Worm (Caenorhabditis elegans) whole organism, young adult: ENCODE data around the gene glt-5.

ENCODE experiments used
- B0019.2 ChIP-seq: fragments of 200-800 bp; sonication (Bioruptor generic); conservative IDR thresholded peaks from 2 replicates; pipeline ENCODE4 v1.3.6; 2022; ENCODE audit warnings: missing genetic modification reagents, missing genetic modification characterization, missing compliant biosample characterization
- B0261.1 ChIP-seq: sonication (generic microtip); optimal IDR thresholded peaks from 2 replicates; lab custom pipeline; 2016; ENCODE audit warnings: mild to moderate bottlenecking, missing genetic modification characterization, moderate library complexity, missing compliant biosample characterization
- B0336.3 ChIP-seq: fragments of 200-800 bp; sonication (Bioruptor generic); IDR thresholded peaks from 2 replicates; pipeline ENCODE4 v1.3.6; 2022; ENCODE audit warnings: missing genetic modification characterization, missing compliant biosample characterization
- C17E4.6 ChIP-seq: fragments of 200-800 bp; sonication (Bioruptor generic); IDR thresholded peaks from 2 replicates; pipeline ENCODE4 v1.3.6; 2022; ENCODE audit warnings: missing genetic modification reagents, missing genetic modification characterization, missing compliant biosample characterization
- F57A8.1 ChIP-seq: fragments of 200-800 bp; sonication (Bioruptor generic); optimal IDR thresholded peaks from 2 replicates; lab custom pipeline; 2018; ENCODE audit warnings: mild to moderate bottlenecking, missing genetic modification characterization, moderate library complexity, missing compliant biosample characterization
- F57C9.4 ChIP-seq: sonication (generic microtip); optimal IDR thresholded peaks from 2 replicates; lab custom pipeline; 2017; ENCODE audit warnings: mild to moderate bottlenecking, missing genetic modification characterization, missing compliant biosample characterization
- K12H6.12 ChIP-seq: fragments of 200-800 bp; sonication (Bioruptor generic); optimal IDR thresholded peaks from 2 replicates; lab custom pipeline; 2018; ENCODE audit warnings: mild to moderate bottlenecking, missing genetic modification characterization, missing compliant biosample characterization
- T07F8.4 ChIP-seq: sonication (generic microtip); optimal IDR thresholded peaks from 2 replicates; lab custom pipeline; 2016; ENCODE audit warnings: mild to moderate bottlenecking, missing genetic modification characterization, moderate library complexity, missing compliant biosample characterization
- Y53F4B.3 ChIP-seq: fragments of 200-800 bp; sonication (Bioruptor generic); IDR thresholded peaks from 2 replicates; pipeline ENCODE4 v1.3.6; 2022; ENCODE audit warnings: missing genetic modification reagents, missing genetic modification characterization, missing compliant biosample characterization
- Y53G8AR.9 ChIP-seq: fragments of 200-800 bp; sonication (Bioruptor generic); conservative IDR thresholded peaks from 2 replicates; pipeline ENCODE4 v1.3.6; 2022; ENCODE audit warnings: missing genetic modification reagents, missing genetic modification characterization, missing compliant biosample characterization
- akir-1 ChIP-seq: fragments of 200-800 bp; sonication (Bioruptor generic); optimal IDR thresholded peaks from 2 replicates; lab custom pipeline; 2018; ENCODE audit warnings: mild to moderate bottlenecking, missing genetic modification characterization, moderate library complexity, missing compliant biosample characterization
- athp-1 ChIP-seq: sonication (generic microtip); optimal IDR thresholded peaks from 2 replicates; lab custom pipeline; 2017; ENCODE audit warnings: mild to moderate bottlenecking, missing genetic modification characterization, missing compliant biosample characterization
- attf-3 ChIP-seq: fragments of 200-800 bp; sonication (Bioruptor generic); conservative IDR thresholded peaks from 2 replicates; pipeline ENCODE4 v1.3.6; 2022; ENCODE audit warnings: missing genetic modification reagents, missing genetic modification characterization, missing compliant biosample characterization
- ceh-27 ChIP-seq: fragments of 200-800 bp; sonication (Bioruptor generic); optimal IDR thresholded peaks from 2 replicates; lab custom pipeline; 2018; ENCODE audit warnings: mild to moderate bottlenecking, missing genetic modification characterization, moderate library complexity, missing compliant biosample characterization
- ceh-40 ChIP-seq: fragments of 200-800 bp; sonication (Bioruptor generic); IDR thresholded peaks from 2 replicates; pipeline ENCODE4 v1.3.6; 2022; ENCODE audit warnings: missing genetic modification characterization, missing compliant biosample characterization
- ceh-79 ChIP-seq: sonication (generic microtip); optimal IDR thresholded peaks from 2 replicates; lab custom pipeline; 2017; ENCODE audit warnings: mild to moderate bottlenecking, missing genetic modification characterization, missing compliant biosample characterization
- chd-7 ChIP-seq: sonication (generic microtip); optimal IDR thresholded peaks from 2 replicates; lab custom pipeline; 2016; ENCODE audit warnings: mild to moderate bottlenecking, missing genetic modification characterization, moderate library complexity, missing compliant biosample characterization
- dpff-1 ChIP-seq: sonication (generic microtip); optimal IDR thresholded peaks from 2 replicates; lab custom pipeline; 2017; ENCODE audit warnings: mild to moderate bottlenecking, missing genetic modification characterization, missing compliant biosample characterization
- efl-1 ChIP-seq: fragments of 150-350 bp; optimal IDR thresholded peaks from 2 replicates; lab custom pipeline; 2014; ENCODE audit warnings: missing biosample characterization, missing genetic modification reagents, missing genetic modification characterization
- egl-18 ChIP-seq: fragments of 200-800 bp; sonication (Bioruptor generic); IDR thresholded peaks from 2 replicates; pipeline ENCODE4 v1.3.6; 2022; ENCODE audit warnings: missing genetic modification reagents, missing genetic modification characterization, missing compliant biosample characterization
- ets-4 ChIP-seq: fragments of 200-800 bp; sonication (Bioruptor generic); optimal IDR thresholded peaks from 2 replicates; lab custom pipeline; 2018; ENCODE audit warnings: mild to moderate bottlenecking, missing genetic modification characterization, missing compliant biosample characterization
- hmg-20 ChIP-seq: fragments of 200-800 bp; sonication (Bioruptor generic); IDR thresholded peaks from 2 replicates; pipeline ENCODE4 v1.3.6; 2022; ENCODE audit warnings: missing genetic modification reagents, missing genetic modification characterization, missing compliant biosample characterization
- lin-40 ChIP-seq: sonication (generic microtip); optimal IDR thresholded peaks from 2 replicates; lab custom pipeline; 2016; ENCODE audit warnings: missing genetic modification characterization, mild to moderate bottlenecking, missing compliant biosample characterization, missing genotype, missing genetic modification reagents
- lin-54 ChIP-seq: fragments of 200-800 bp; sonication (Bioruptor generic); optimal IDR thresholded peaks from 2 replicates; lab custom pipeline; 2018; ENCODE audit warnings: mild to moderate bottlenecking, missing genetic modification characterization, missing compliant biosample characterization
- lir-1 ChIP-seq: fragments of 200-800 bp; sonication (Bioruptor generic); conservative IDR thresholded peaks from 2 replicates; pipeline ENCODE4 v1.3.6; 2022; ENCODE audit warnings: missing genetic modification reagents, missing genetic modification characterization, missing compliant biosample characterization
- madf-10 ChIP-seq: sonication (generic microtip); optimal IDR thresholded peaks from 2 replicates; lab custom pipeline; 2016; ENCODE audit warnings: mild to moderate bottlenecking, missing genetic modification characterization, missing compliant biosample characterization
- nfya-2 ChIP-seq: fragments of 200-800 bp; sonication (Bioruptor generic); IDR thresholded peaks from 2 replicates; pipeline ENCODE4 v1.3.6; 2022; ENCODE audit warnings: missing genetic modification reagents, missing genetic modification characterization, missing compliant biosample characterization
- rpc-1 ChIP-seq, 2 experiments: fragments of 150-350 bp in 1 of 2; sonication (generic microtip) in 1 of 2; optimal IDR thresholded peaks; 2 replicates each; lab custom pipeline; 2014 to 2018; ENCODE audit warnings: missing biosample characterization in 1 of 2, missing genetic modification characterization in 1 of 2, missing genetic modification reagents in 1 of 2, missing genotype in 1 of 2
- sea-2 ChIP-seq: fragments of 200-800 bp; sonication (Bioruptor generic); IDR thresholded peaks from 2 replicates; pipeline ENCODE4 v1.3.6; 2022; ENCODE audit warnings: missing genetic modification characterization, missing compliant biosample characterization
- somi-1 ChIP-seq: fragments of 200-800 bp; sonication (Bioruptor generic); optimal IDR thresholded peaks from 2 replicates; lab custom pipeline; 2018; ENCODE audit warnings: mild to moderate bottlenecking, missing genetic modification characterization, missing compliant biosample characterization
- sptf-2 ChIP-seq: fragments of 200-800 bp; sonication (Bioruptor generic); optimal IDR thresholded peaks from 2 replicates; lab custom pipeline; 2018; ENCODE audit warnings: mild to moderate bottlenecking, missing genetic modification characterization, missing compliant biosample characterization
- ztf-18 ChIP-seq: sonication (generic microtip); optimal IDR thresholded peaks from 2 replicates; lab custom pipeline; 2016; ENCODE audit warnings: missing genotype, mild to moderate bottlenecking, missing genetic modification characterization, missing compliant biosample characterization
- ztf-25 ChIP-seq: fragments of 200-800 bp; sonication (Bioruptor generic); IDR thresholded peaks from 2 replicates; pipeline ENCODE4 v1.3.6; 2022; ENCODE audit warnings: missing genetic modification reagents, missing genetic modification characterization, missing compliant biosample characterization
- ztf-26 ChIP-seq: sonication (generic microtip); optimal IDR thresholded peaks from 2 replicates; lab custom pipeline; 2017; ENCODE audit warnings: missing genetic modification characterization, missing compliant biosample characterization
- ztf-28 ChIP-seq: fragments of 200-800 bp; sonication (Bioruptor generic); IDR thresholded peaks from 2 replicates; pipeline ENCODE4 v1.3.6; 2022; ENCODE audit warnings: missing genetic modification reagents, missing genetic modification characterization, missing compliant biosample characterization

Gene glt-5

ce11 chrII:9708835-9709299 is at the start of gene glt-5:
TSS of gene glt-5 (minus strand) at chrII:9708885.
- no peak for TF ChIP-seq lin-54 (GFP tag; lab: Kevin White, UChicago)
- no peak for TF ChIP-seq F57C9.4 (tag; lab: Kevin White, UChicago)
- TF ChIP-seq ceh-27, result no peak
- TF ChIP-seq ztf-25, result no peak

ce11 chrII:9757651-9758282 is 49.1 kb upstream of the glt-5 start, which contains the start of gene shk-1:
TSS of gene shk-1 (plus strand) at chrII:9758232.
- TF ChIP-seq ztf-18 (tag; lab: Kevin White, UChicago), result no peak
- no peak for TF ChIP-seq T07F8.4 (tag; lab: Kevin White, UChicago)
- TF ChIP-seq B0336.3, result no peak
- TF ChIP-seq F57C9.4 (tag; lab: Kevin White, UChicago), result no peak
- no peak for TF ChIP-seq ceh-79 (tag; lab: Kevin White, UChicago)
- no peak for TF ChIP-seq Y53G8AR.9 (GFP tag; lab: Robert Waterston, UW)
- TF ChIP-seq rpc-1 (optimal IDR thresholded peaks at IDR 0.05; lab: Kevin White, UChicago), result no peak
- no peak for TF ChIP-seq rpc-1 (tag; optimal IDR thresholded peaks at IDR 0.05; lab: Kevin White, UChicago)
- TF ChIP-seq lin-40 (tag; lab: Kevin White, UChicago), result no peak
- no peak for TF ChIP-seq ztf-28
- no peak for TF ChIP-seq lir-1 (GFP tag; lab: Robert Waterston, UW)
- TF ChIP-seq K12H6.12, result no peak
- TF ChIP-seq C17E4.6 (GFP tag; lab: Robert Waterston, UW), result no peak
- no peak for TF ChIP-seq F57A8.1 (GFP tag; lab: Kevin White, UChicago)
- TF ChIP-seq somi-1 (GFP tag; lab: Kevin White, UChicago), result no peak
- no peak for TF ChIP-seq ztf-26 (tag; lab: Kevin White, UChicago)
- TF ChIP-seq madf-10 (tag; lab: Kevin White, UChicago), result no peak
- TF ChIP-seq chd-7 (tag; lab: Kevin White, UChicago), result no peak
- no peak for TF ChIP-seq ets-4 (GFP tag; lab: Kevin White, UChicago)
- TF ChIP-seq hmg-20 (GFP tag; lab: Robert Waterston, UW), result no peak
- no peak for TF ChIP-seq B0019.2 (GFP tag; lab: Robert Waterston, UW)

- TF ChIP-seq sea-2, result no peak
- no peak for TF ChIP-seq efl-1 (GFP tag; lab: Kevin White, UChicago)
- no peak for TF ChIP-seq Y53F4B.3 (GFP tag; lab: Robert Waterston, UW)
- TF ChIP-seq nfya-2 (GFP tag; lab: Robert Waterston, UW), result no peak
- no peak for TF ChIP-seq B0261.1 (tag; lab: Kevin White, UChicago)
- no peak for TF ChIP-seq sptf-2 (GFP tag; lab: Kevin White, UChicago)
- no peak for TF ChIP-seq C17E4.6 (GFP tag; lab: Robert Waterston, UW)
- TF ChIP-seq attf-3, result no peak
- no peak for TF ChIP-seq dpff-1 (tag; lab: Kevin White, UChicago)
- no peak for TF ChIP-seq athp-1 (tag; lab: Kevin White, UChicago)
- no peak for TF ChIP-seq egl-18 (GFP tag; lab: Robert Waterston, UW)
- no peak for TF ChIP-seq ceh-40
- TF ChIP-seq akir-1, result no peak
Measured at ce11 chrII:9755425-9755824, 46.7 kb upstream of the glt-5 start.
